Worm (Caenorhabditis elegans) whole organism, mixed stage, embryonic: ENCODE measurements around the gene cyp-37B1.

Experiments
- bed-3 ChIP-seq: fragments of 200-800 bp; sonication (Bioruptor generic); optimal IDR thresholded peaks from 3 replicates; lab custom pipeline; 2018; ENCODE audit warnings: mild to moderate bottlenecking, missing genetic modification characterization, moderate library complexity, missing compliant biosample characterization
- lin-13 ChIP-seq: fragments of 150-350 bp; optimal IDR thresholded peaks from 2 replicates; lab custom pipeline; 2014; ENCODE audit warnings: missing biosample characterization, missing genetic modification characterization
- nhr-237 ChIP-seq: fragments of 150-350 bp; optimal IDR thresholded peaks from 2 replicates; lab custom pipeline; 2014; ENCODE audit warnings: missing biosample characterization, missing genetic modification characterization

DNA sequence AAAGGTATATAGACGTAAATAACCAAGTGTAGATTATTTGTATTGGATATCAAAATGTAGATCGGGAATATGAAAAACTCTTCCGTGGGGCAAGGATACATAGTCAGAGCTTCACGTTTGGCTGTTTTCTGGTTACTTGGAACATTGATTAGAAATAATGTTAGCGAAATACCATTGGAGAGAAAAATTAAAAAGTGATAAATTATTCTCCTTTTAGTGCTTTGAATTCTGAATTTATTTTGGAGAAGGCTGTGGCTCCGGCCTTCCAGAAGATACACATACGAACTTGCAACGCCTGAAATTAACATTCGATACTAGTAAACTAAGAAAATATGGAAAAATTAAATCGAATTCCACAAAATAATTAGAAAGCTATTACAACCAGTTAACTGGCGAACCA, 42.3 kb upstream of the cyp-37B1 start, which contains the start of gene srh-98:
- no peak for TF ChIP-seq bed-3
- no peak for TF ChIP-seq nhr-237 (tag; lab: Kevin White, UChicago)
- no peak for TF ChIP-seq lin-13 (tag; lab: Kevin White, UChicago)
